Fruit fly (Drosophila melanogaster) whole organism, embryonic: ENCODE data around the gene CG13896.

Source experiments
- Adf1 ChIP-seq: fragments of 200-800 bp; sonication (Bioruptor generic); IDR thresholded peaks from 2 replicates; pipeline ENCODE4 v1.3.6; 2022; ENCODE audit warnings: missing biosample characterization, missing genetic modification characterization
- Antp ChIP-seq: fragments of 200-800 bp; sonication (Bioruptor generic); optimal IDR thresholded peaks from 3 replicates; lab custom pipeline; 2016; ENCODE audit warnings: missing biosample characterization, missing genetic modification characterization
- Bdp1 ChIP-seq: fragments of 200-800 bp; sonication (Bioruptor generic); optimal IDR thresholded peaks from 3 replicates; lab custom pipeline; 2016; ENCODE audit warnings: missing biosample characterization, missing genetic modification characterization
- CG10979 ChIP-seq: fragments of 200-800 bp; sonication (Bioruptor generic); optimal IDR thresholded peaks from 2 replicates; lab custom pipeline; 2018; ENCODE audit warnings: missing biosample characterization, mild to moderate bottlenecking, missing genetic modification characterization, moderate library complexity
- CG12219 ChIP-seq: fragments of 200-800 bp; sonication (Bioruptor generic); optimal IDR thresholded peaks from 3 replicates; lab custom pipeline; 2018; ENCODE audit warnings: missing biosample characterization, mild to moderate bottlenecking, missing genetic modification characterization
- CG14050 ChIP-seq: fragments of 200-800 bp; sonication (Bioruptor generic); IDR thresholded peaks from 3 replicates; pipeline ENCODE4 v1.3.6; 2022; ENCODE audit warnings: missing biosample characterization, missing genetic modification characterization
- CG14860 ChIP-seq: fragments of 200-800 bp; sonication (Bioruptor generic); IDR thresholded peaks from 3 replicates; pipeline ENCODE4 v1.3.6; 2022; ENCODE audit warnings: missing biosample characterization, missing genetic modification characterization; ENCODE audit not compliant: partially characterized antibody
- CG15073 ChIP-seq: fragments of 200-800 bp; sonication (Bioruptor generic); optimal IDR thresholded peaks from 2 replicates; lab custom pipeline; 2016; ENCODE audit warnings: missing biosample characterization, missing genetic modification characterization
- CG15696 ChIP-seq: fragments of 200-800 bp; sonication (Bioruptor generic); optimal IDR thresholded peaks from 2 replicates; lab custom pipeline; 2019; ENCODE audit warnings: missing biosample characterization, mild to moderate bottlenecking, missing genetic modification characterization, moderate library complexity
- CG17328 ChIP-seq: fragments of 200-800 bp; sonication (Bioruptor generic); IDR thresholded peaks from 2 replicates; pipeline ENCODE4 v1.3.6; 2022; ENCODE audit warnings: missing biosample characterization, missing genetic modification characterization
- CG17361 ChIP-seq: fragments of 200-800 bp; sonication (Bioruptor generic); IDR thresholded peaks from 3 replicates; pipeline ENCODE4 v1.3.6; 2022; ENCODE audit warnings: missing biosample characterization, missing genetic modification characterization
- CG2116 ChIP-seq: fragments of 200-800 bp; sonication (Bioruptor generic); optimal IDR thresholded peaks from 3 replicates; lab custom pipeline; 2018; ENCODE audit warnings: missing biosample characterization, mild to moderate bottlenecking, missing genetic modification characterization
- CG2202 ChIP-seq: fragments of 200-800 bp; sonication (Bioruptor generic); optimal IDR thresholded peaks from 2 replicates; lab custom pipeline; 2018; ENCODE audit warnings: missing biosample characterization, mild to moderate bottlenecking, missing genetic modification characterization
- CG30403 ChIP-seq: fragments of 200-800 bp; sonication (Bioruptor generic); optimal IDR thresholded peaks from 3 replicates; lab custom pipeline; 2016; ENCODE audit warnings: missing biosample characterization, missing genetic modification characterization
- CG43689 ChIP-seq: fragments of 200-800 bp; sonication (Bioruptor generic); IDR thresholded peaks from 2 replicates; pipeline ENCODE4 v1.3.6; 2022; ENCODE audit warnings: missing biosample characterization, missing genetic modification characterization
- CG4707 ChIP-seq: fragments of 200-800 bp; sonication (Bioruptor generic); optimal IDR thresholded peaks from 2 replicates; lab custom pipeline; 2018; ENCODE audit warnings: missing biosample characterization, mild to moderate bottlenecking, missing genetic modification characterization, moderate library complexity
- CG4730 ChIP-seq: fragments of 200-800 bp; sonication (Bioruptor generic); IDR thresholded peaks from 2 replicates; pipeline ENCODE4 v1.3.6; 2022; ENCODE audit warnings: missing biosample characterization, missing genetic modification characterization
- CG4820 ChIP-seq: fragments of 200-800 bp; sonication (Bioruptor generic); optimal IDR thresholded peaks from 3 replicates; lab custom pipeline; 2016; ENCODE audit warnings: missing biosample characterization, missing genetic modification characterization
- CG5180 ChIP-seq: fragments of 200-800 bp; sonication (Bioruptor generic); optimal IDR thresholded peaks from 3 replicates; lab custom pipeline; 2017; ENCODE audit warnings: missing biosample characterization, missing genetic modification characterization, mild to moderate bottlenecking, moderate library complexity, missing genetic modification reagents
- CG7357 ChIP-seq: fragments of 200-800 bp; sonication (Bioruptor generic); IDR thresholded peaks from 3 replicates; pipeline ENCODE4 v1.3.6; 2022; ENCODE audit warnings: missing biosample characterization, missing genetic modification characterization
- CG7556 ChIP-seq: fragments of 200-800 bp; sonication (Bioruptor generic); optimal IDR thresholded peaks from 2 replicates; lab custom pipeline; 2017; ENCODE audit warnings: missing biosample characterization, mild to moderate bottlenecking, missing genetic modification characterization
- CG7928 ChIP-seq: fragments of 200-800 bp; sonication (Bioruptor generic); optimal IDR thresholded peaks from 2 replicates; lab custom pipeline; 2017; ENCODE audit warnings: missing biosample characterization, mild to moderate bottlenecking, missing genetic modification characterization
- CG7987 ChIP-seq: fragments of 200-800 bp; sonication (Bioruptor generic); optimal IDR thresholded peaks from 2 replicates; lab custom pipeline; 2018; ENCODE audit warnings: missing biosample characterization, mild to moderate bottlenecking, missing genetic modification characterization, moderate library complexity
- CG8089 ChIP-seq: fragments of 200-800 bp; sonication (Bioruptor generic); optimal IDR thresholded peaks from 3 replicates; lab custom pipeline; 2016; ENCODE audit warnings: missing biosample characterization, missing genetic modification characterization
- CG8765 ChIP-seq: fragments of 200-800 bp; sonication (Bioruptor generic); IDR thresholded peaks from 2 replicates; pipeline ENCODE4 v1.3.6; 2022; ENCODE audit warnings: missing biosample characterization, missing genetic modification characterization
- CG8924 ChIP-seq: fragments of 200-800 bp; optimal IDR thresholded peaks from 3 replicates; lab custom pipeline; 2019; ENCODE audit warnings: missing biosample characterization, mild to moderate bottlenecking, missing genetic modification characterization, moderate library complexity
- Doc3 ChIP-seq: fragments of 200-800 bp; sonication (Bioruptor generic); IDR thresholded peaks from 3 replicates; pipeline ENCODE4 v1.3.6; 2022; ENCODE audit warnings: missing biosample characterization, missing genetic modification characterization; ENCODE audit not compliant: partially characterized antibody
- Dref ChIP-seq: fragments of 200-800 bp; sonication (Bioruptor generic); IDR thresholded peaks from 2 replicates; pipeline ENCODE4 v1.3.6; 2022; ENCODE audit warnings: missing biosample characterization, missing genetic modification characterization
- E2f1 ChIP-seq: fragments of 200-800 bp; sonication (Bioruptor generic); IDR thresholded peaks from 2 replicates; pipeline ENCODE4 v1.3.6; 2022; ENCODE audit warnings: missing biosample characterization, missing genetic modification characterization
- H15 ChIP-seq: fragments of 200-800 bp; sonication (Bioruptor generic); IDR thresholded peaks from 3 replicates; pipeline ENCODE4 v1.3.6; 2022; ENCODE audit warnings: missing biosample characterization, missing genetic modification characterization
- HLH54F ChIP-seq: fragments of 200-800 bp; sonication (Bioruptor generic); optimal IDR thresholded peaks from 3 replicates; lab custom pipeline; 2016; ENCODE audit warnings: missing biosample characterization, missing genetic modification characterization
- MESR4 ChIP-seq: fragments of 200-800 bp; sonication (Bioruptor generic); optimal IDR thresholded peaks from 2 replicates; lab custom pipeline; 2018; ENCODE audit warnings: missing biosample characterization, mild to moderate bottlenecking, missing genetic modification characterization, moderate library complexity
- Oli ChIP-seq: fragments of 200-800 bp; sonication (Bioruptor generic); optimal IDR thresholded peaks from 2 replicates; lab custom pipeline; 2018; ENCODE audit warnings: missing biosample characterization, mild to moderate bottlenecking, missing genetic modification characterization, moderate library complexity
- Ptx1 ChIP-seq: fragments of 200-800 bp; sonication (Bioruptor generic); IDR thresholded peaks from 2 replicates; pipeline ENCODE4 v1.3.6; 2022; ENCODE audit warnings: missing biosample characterization, missing genetic modification characterization
- al ChIP-seq: fragments of 200-800 bp; sonication (Bioruptor generic); IDR thresholded peaks from 2 replicates; pipeline ENCODE4 v1.3.6; 2022; ENCODE audit warnings: missing biosample characterization, missing genetic modification characterization
- caup ChIP-seq: fragments of 200-800 bp; sonication (Bioruptor generic); optimal IDR thresholded peaks from 3 replicates; lab custom pipeline; 2017; ENCODE audit warnings: missing biosample characterization, mild to moderate bottlenecking, missing genetic modification characterization, moderate library complexity; ENCODE audit not compliant: severe bottlenecking
- chm ChIP-seq: fragments of 200-800 bp; sonication (Bioruptor generic); IDR thresholded peaks from 2 replicates; pipeline ENCODE4 v1.3.6; 2022; ENCODE audit warnings: missing biosample characterization, missing genetic modification characterization
- dysf ChIP-seq: fragments of 200-800 bp; sonication (Bioruptor generic); IDR thresholded peaks from 3 replicates; pipeline ENCODE4 v1.3.6; 2022; ENCODE audit warnings: missing biosample characterization, missing genetic modification characterization
- ems ChIP-seq: fragments of 200-800 bp; sonication (Bioruptor generic); optimal IDR thresholded peaks from 3 replicates; lab custom pipeline; 2016; ENCODE audit warnings: missing biosample characterization, missing genetic modification characterization
- ftz-f1 ChIP-seq: fragments of 200-800 bp; sonication (Bioruptor generic); optimal IDR thresholded peaks from 2 replicates; lab custom pipeline; 2016; ENCODE audit warnings: missing biosample characterization, missing genetic modification characterization
- insv ChIP-seq, 2 experiments: fragments of 200-800 bp; sonication (Bioruptor generic); optimal IDR thresholded peaks; 3 replicates each; lab custom pipeline; 2016 to 2018; ENCODE audit warnings: missing biosample characterization in 2 of 2, missing genetic modification characterization in 2 of 2
- lab ChIP-seq: fragments of 200-800 bp; sonication (Bioruptor generic); optimal IDR thresholded peaks from 3 replicates; lab custom pipeline; 2017; ENCODE audit warnings: missing biosample characterization, missing genetic modification characterization, mild to moderate bottlenecking, moderate library complexity, missing genetic modification reagents
- pros ChIP-seq: fragments of 200-800 bp; sonication (Bioruptor generic); optimal IDR thresholded peaks from 3 replicates; lab custom pipeline; 2019; ENCODE audit warnings: missing biosample characterization, mild to moderate bottlenecking, missing genetic modification characterization, moderate library complexity
- rib ChIP-seq: fragments of 200-800 bp; sonication (Bioruptor generic); IDR thresholded peaks from 2 replicates; pipeline ENCODE4 v1.3.6; 2022; ENCODE audit warnings: missing biosample characterization, missing genetic modification characterization
- sima ChIP-seq: fragments of 200-800 bp; sonication (Bioruptor generic); optimal IDR thresholded peaks from 2 replicates; lab custom pipeline; 2016; ENCODE audit warnings: missing biosample characterization, missing genetic modification characterization
- trem ChIP-seq: fragments of 200-800 bp; optimal IDR thresholded peaks from 3 replicates; lab custom pipeline; 2019; ENCODE audit warnings: missing biosample characterization, mild to moderate bottlenecking, missing genetic modification characterization, moderate library complexity
- tx ChIP-seq: fragments of 200-800 bp; sonication (Bioruptor generic); optimal IDR thresholded peaks from 2 replicates; lab custom pipeline; 2016; ENCODE audit warnings: missing biosample characterization, missing genetic modification characterization
- z ChIP-seq: fragments of 200-800 bp; sonication (Bioruptor generic); IDR thresholded peaks from 3 replicates; pipeline ENCODE4 v1.3.6; 2022; ENCODE audit warnings: missing biosample characterization, missing genetic modification characterization
- zen2 ChIP-seq: fragments of 200-800 bp; sonication (Bioruptor generic); IDR thresholded peaks from 3 replicates; pipeline ENCODE4 v1.3.6; 2022; ENCODE audit warnings: missing biosample characterization, missing genetic modification characterization; ENCODE audit not compliant: partially characterized antibody

Gene CG13896

dm6 chr3L:738523-739356, 27.1 kb upstream of the CG13896 start (continued):
- TF ChIP-seq rib (GFP tag; lab: Robert Waterston, UW) (peak; percentile 78; the same call in 1 of the 2 replicates), z (GFP tag; lab: Robert Waterston, UW) (peak; percentile 34; the same call in 2 of the 3 replicates), MESR4 (GFP tag; lab: Kevin White, UChicago) (peak; percentile 23), CG4707 (peak; percentile 80), trem (tag; lab: Kevin White, UChicago) (peak; percentile 92), CG7556 (peak; percentile 93), Adf1 (peak; percentile 59), CG5180 (peak; percentile 77), CG4730 (GFP tag; lab: Robert Waterston, UW) (peak; percentile 84), CG14050 (GFP tag; lab: Robert Waterston, UW) (peak; percentile 84), Oli (peak; percentile 92), CG8765 (peak; percentile 76), CG8924 (tag; lab: Kevin White, UChicago) (peak; percentile 95), E2f1 (GFP tag; lab: Robert Waterston, UW) (peak; percentile 86), ftz-f1 (GFP tag; lab: Kevin White, UChicago) (peak; percentile 28), CG17328 (peak; percentile 95), pros (GFP tag; lab: Kevin White, UChicago) (no peak), ems (peak; percentile 76), CG4820 (GFP tag; lab: Kevin White, UChicago) (peak; percentile 93), lab (peak; percentile 95), caup (GFP tag; lab: Kevin White, UChicago) (peak; percentile 84), CG10979 (tag; lab: Kevin White, UChicago) (peak; percentile 97), sima (GFP tag; lab: Kevin White, UChicago) (no peak), CG7928 (GFP tag; lab: Kevin White, UChicago) (peak; percentile 23), CG2116 (peak; percentile 65), HLH54F (peak; percentile 45), Bdp1 (GFP tag; lab: Kevin White, UChicago) (peak; percentile 37), tx (GFP tag; lab: Kevin White, UChicago) (peak; percentile 1), H15 (GFP tag; lab: Robert Waterston, UW) (peak; percentile 87), chm (GFP tag; lab: Robert Waterston, UW) (peak; percentile 80), CG8089 (peak; percentile 55), CG30403 (GFP tag; lab: Kevin White, UChicago) (peak; percentile 90), Dref (no peak), CG7987 (GFP tag; lab: Kevin White, UChicago) (peak; percentile 56), Antp (GFP tag; lab: Kevin White, UChicago) (peak; percentile 11), Ptx1 (peak; percentile 93), CG12219 (GFP tag; lab: Kevin White, UChicago) (peak; percentile 79), insv (GFP tag; optimal IDR thresholded peaks at IDR 0.05; lab: Kevin White, UChicago) (peak in 1 of 2 experiments; percentile 66), CG15696 (tag; lab: Kevin White, UChicago) (peak; percentile 88), zen2 (GFP tag; lab: Robert Waterston, UW) (no peak), CG14860 (GFP tag; lab: Robert Waterston, UW) (no peak), CG43689 (GFP tag; lab: Robert Waterston, UW) (peak; percentile 74), Doc3 (GFP tag; lab: Robert Waterston, UW) (no peak), CG15073 (peak; percentile 40), CG7357 (GFP tag; lab: Robert Waterston, UW) (peak; percentile 79), CG17361 (GFP tag; lab: Robert Waterston, UW) (peak; percentile 95), dysf (GFP tag; lab: Robert Waterston, UW) (peak; percentile 90), CG2202 (peak; percentile 95), al (GFP tag; lab: Robert Waterston, UW) (peak; percentile 76)
